Worm (Caenorhabditis elegans) whole organism, L3 larva: ENCODE measurements around the gene rps-25.

Source experiments
- ceh-28 ChIP-seq: fragments of 150-350 bp; optimal IDR thresholded peaks from 2 replicates; lab custom pipeline; 2014; ENCODE audit warnings: missing biosample characterization, missing genetic modification reagents, missing genetic modification characterization
- egl-27 ChIP-seq: sonication (generic microtip); optimal IDR thresholded peaks from 4 replicates; lab custom pipeline; 2017; ENCODE audit warnings: missing biosample characterization, missing genetic modification reagents, missing genetic modification characterization
- fkh-10 ChIP-seq: sonication (generic microtip); optimal IDR thresholded peaks from 2 replicates; lab custom pipeline; 2017; ENCODE audit warnings: missing biosample characterization, missing genetic modification reagents, missing genetic modification characterization
- lsy-12 ChIP-seq: sonication (generic microtip); optimal IDR thresholded peaks from 2 replicates; lab custom pipeline; 2016; ENCODE audit warnings: mild to moderate bottlenecking, missing genetic modification characterization, missing compliant biosample characterization
- nhr-43 ChIP-seq: sonication (generic microtip); optimal IDR thresholded peaks from 2 replicates; lab custom pipeline; 2016; ENCODE audit warnings: mild to moderate bottlenecking, missing genetic modification characterization, missing compliant biosample characterization; ENCODE audit not compliant: poor library complexity, severe bottlenecking
- nhr-76 ChIP-seq: fragments of 150-350 bp; sonication (generic microtip); optimal IDR thresholded peaks from 5 replicates; lab custom pipeline; 2014; ENCODE audit warnings: missing biosample characterization, missing genetic modification characterization
- nhr-77 ChIP-seq: fragments of 150-350 bp; optimal IDR thresholded peaks from 2 replicates; lab custom pipeline; 2014; ENCODE audit warnings: missing biosample characterization, missing genetic modification characterization
- skn-1 ChIP-seq: fragments of 150-350 bp; optimal IDR thresholded peaks from 2 replicates; lab custom pipeline; 2014; ENCODE audit warnings: missing biosample characterization, missing genetic modification characterization
- snpc-4 ChIP-seq: fragments of 150-350 bp; optimal IDR thresholded peaks from 2 replicates; lab custom pipeline; 2014; ENCODE audit warnings: missing biosample characterization, missing genetic modification characterization

DNA sequence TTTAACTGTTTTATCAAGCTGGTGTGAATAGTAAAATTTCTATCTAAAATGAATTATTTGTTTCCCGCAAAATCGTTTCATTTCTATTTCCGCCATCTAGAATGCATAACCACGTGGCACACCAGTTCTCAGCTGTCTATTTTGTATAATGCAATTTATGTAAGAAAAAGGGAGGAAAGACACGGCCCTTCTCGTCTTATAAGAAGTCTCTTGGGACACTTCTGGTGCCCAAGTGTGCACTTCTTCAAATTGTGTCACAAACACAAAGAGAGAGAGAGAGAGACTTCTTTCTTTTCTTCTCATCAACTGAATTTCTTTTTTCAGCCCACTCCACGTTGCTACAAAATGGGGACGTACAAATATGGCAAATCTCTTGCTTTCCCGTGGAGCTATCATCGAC is 29.9 kb upstream of the rps-25 start:
- TF ChIP-seq fkh-10, result no peak
- TF ChIP-seq ceh-28 (tag; lab: Kevin White, UChicago), result no peak
- TF ChIP-seq nhr-76 (tag; lab: Kevin White, UChicago), result no peak
- TF ChIP-seq nhr-43 (tag; lab: Kevin White, UChicago), result no peak
- TF ChIP-seq snpc-4 (tag; lab: Kevin White, UChicago), result no peak
- TF ChIP-seq lsy-12 (tag; lab: Kevin White, UChicago), result no peak
- TF ChIP-seq egl-27, result no peak
- TF ChIP-seq skn-1, result no peak
- TF ChIP-seq nhr-77, result no peak
